In the genomic region with DNA sequence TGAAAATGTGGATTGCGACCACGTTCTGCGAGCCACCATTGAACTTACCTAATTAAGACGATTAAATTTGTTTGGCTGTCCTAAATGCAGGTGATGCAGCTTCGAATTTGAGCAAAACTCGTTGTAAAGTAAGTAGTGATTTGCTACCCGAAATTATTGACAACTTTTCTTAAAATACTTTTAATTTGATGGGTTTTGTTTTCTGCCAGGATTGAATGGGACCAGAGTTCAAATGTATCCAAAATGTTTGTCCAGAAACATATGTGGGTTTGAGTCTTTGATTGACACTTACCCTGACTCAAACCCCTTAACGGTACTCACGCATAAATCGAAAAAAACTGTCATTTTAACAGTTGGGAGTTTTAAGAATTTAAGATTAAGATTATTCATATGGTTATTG, we compare ENCODE assay signal across 1 fruit fly cellular context.
TF ChIP-seq lines count a peak whose summit lies in the region.

Gene CG15715 (minus strand): TSS at position 274 of the 400 bp plus-strand sequence.

TF ChIP-seq in whole organism, embryonic, 481 proteins besides CTCF, POLR2A, EP300 and RAD21 (continued from another document and continues in another):
- no peak for TF ChIP-seq CG10209 (GFP tag; optimal IDR thresholded peaks at IDR 0.05; lab: Kevin White, UChicago)
- TF ChIP-seq gfzf (GFP tag; optimal IDR thresholded peaks at IDR 0.05; lab: Kevin White, UChicago) = peak; percentile 95
- no peak for TF ChIP-seq CG6689 (GFP tag; IDR thresholded peaks at IDR 0.05; lab: Robert Waterston, UW)
- no peak for TF ChIP-seq fd3F (GFP tag; optimal IDR thresholded peaks at IDR 0.05; lab: Kevin White, UChicago)
- TF ChIP-seq Poxn (GFP tag; IDR thresholded peaks at IDR 0.05; lab: Robert Waterston, UW) = no peak
- no peak for TF ChIP-seq Gsc (GFP tag; IDR thresholded peaks at IDR 0.05; lab: Robert Waterston, UW)
- no peak for TF ChIP-seq CG11560 (tag; IDR thresholded peaks at IDR 0.05; lab: Robert Waterston, UW)
- no peak for TF ChIP-seq Spps (tag; optimal IDR thresholded peaks at IDR 0.05; lab: Kevin White, UChicago)
- no peak for TF ChIP-seq ewg (GFP tag; optimal IDR thresholded peaks at IDR 0.05; lab: Kevin White, UChicago)
- TF ChIP-seq Aef1 (GFP tag; IDR thresholded peaks at IDR 0.05; lab: Robert Waterston, UW) = 0 out of 3 replicates have a peak, but pooled peaks have one; percentile 20
- TF ChIP-seq pros (GFP tag; optimal IDR thresholded peaks at IDR 0.05; lab: Kevin White, UChicago) = no peak
- no peak for TF ChIP-seq Meics (GFP tag; optimal IDR thresholded peaks at IDR 0.05; lab: Kevin White, UChicago)
- TF ChIP-seq Eip74EF (GFP tag; optimal IDR thresholded peaks at IDR 0.05; lab: Kevin White, UChicago) = no peak
- no peak for TF ChIP-seq kah (GFP tag; optimal IDR thresholded peaks at IDR 0.05; lab: Kevin White, UChicago)
- TF ChIP-seq stc (GFP tag; IDR thresholded peaks at IDR 0.05; lab: Robert Waterston, UW) = no peak
- no peak for TF ChIP-seq Drgx (GFP tag; IDR thresholded peaks at IDR 0.05; lab: Robert Waterston, UW)
- no peak for TF ChIP-seq CG10959 (GFP tag; IDR thresholded peaks at IDR 0.05; lab: Robert Waterston, UW)
- no peak for TF ChIP-seq cad (GFP tag; optimal IDR thresholded peaks at IDR 0.05; lab: Kevin White, UChicago)
- no peak for TF ChIP-seq CG7357 (GFP tag; IDR thresholded peaks at IDR 0.05; lab: Robert Waterston, UW)
- TF ChIP-seq CG11456 (GFP tag; IDR thresholded peaks at IDR 0.05; lab: Robert Waterston, UW) = no peak
- peak; percentile 44; the same call in 1 of the 2 replicates for TF ChIP-seq E2f2 (GFP tag; IDR thresholded peaks at IDR 0.05; lab: Robert Waterston, UW)
- peak; percentile 18 for TF ChIP-seq CG13624 (GFP tag; optimal IDR thresholded peaks at IDR 0.05; lab: Kevin White, UChicago)
- peak; percentile 77 for TF ChIP-seq Ets97D (GFP tag; optimal IDR thresholded peaks at IDR 0.05; lab: Kevin White, UChicago)
- TF ChIP-seq tup (GFP tag; optimal IDR thresholded peaks at IDR 0.05; lab: Kevin White, UChicago) = no peak
- TF ChIP-seq CG12219 (GFP tag; optimal IDR thresholded peaks at IDR 0.05; lab: Kevin White, UChicago) = no peak
- no peak for TF ChIP-seq gce (GFP tag; IDR thresholded peaks at IDR 0.05; lab: Robert Waterston, UW)
- no peak for TF ChIP-seq crol (GFP tag; IDR thresholded peaks at IDR 0.05; lab: Robert Waterston, UW)
- no peak for TF ChIP-seq HLH3B (GFP tag; IDR thresholded peaks at IDR 0.05; lab: Robert Waterston, UW)
- TF ChIP-seq Med (GFP tag; lab: Kevin White, UChicago) = peak; percentile 88
- TF ChIP-seq Hr39 (optimal IDR thresholded peaks at IDR 0.05; lab: Kevin White, UChicago) = no peak
- no peak for TF ChIP-seq Hmx (GFP tag; optimal IDR thresholded peaks at IDR 0.05; lab: Kevin White, UChicago)
- no peak for TF ChIP-seq CG1792 (GFP tag; optimal IDR thresholded peaks at IDR 0.05; lab: Kevin White, UChicago)
- no peak for TF ChIP-seq CG14050 (GFP tag; IDR thresholded peaks at IDR 0.05; lab: Robert Waterston, UW)
- TF ChIP-seq MESR4 (GFP tag; optimal IDR thresholded peaks at IDR 0.05; lab: Kevin White, UChicago) = peak; percentile 82
- TF ChIP-seq CG11504 (tag; optimal IDR thresholded peaks at IDR 0.05; lab: Kevin White, UChicago) = peak; percentile 63
- TF ChIP-seq CG6813 (GFP tag; optimal IDR thresholded peaks at IDR 0.05; lab: Kevin White, UChicago) = no peak
- no peak for TF ChIP-seq CG12236 (GFP tag; optimal IDR thresholded peaks at IDR 0.05; lab: Kevin White, UChicago)
- no peak for TF ChIP-seq pan (optimal IDR thresholded peaks at IDR 0.05; lab: Kevin White, UChicago)
- TF ChIP-seq pan (GFP tag; optimal IDR thresholded peaks at IDR 0.05 in 1 of 2, IDR thresholded peaks at IDR 0.05 in 1 of 2) = no peak
- no peak for TF ChIP-seq ase (GFP tag; IDR thresholded peaks at IDR 0.05; lab: Robert Waterston, UW)
- no peak for TF ChIP-seq CG12071 (GFP tag; optimal IDR thresholded peaks at IDR 0.05; lab: Kevin White, UChicago)
- TF ChIP-seq lola (GFP tag; optimal IDR thresholded peaks at IDR 0.05; lab: Kevin White, UChicago) = no peak
- no peak for TF ChIP-seq CG10565 (GFP tag; optimal IDR thresholded peaks at IDR 0.05; lab: Kevin White, UChicago)
- TF ChIP-seq Antp (GFP tag; optimal IDR thresholded peaks at IDR 0.05; lab: Kevin White, UChicago) = no peak
- TF ChIP-seq insv (GFP tag; optimal IDR thresholded peaks at IDR 0.05; lab: Kevin White, UChicago) = no peak
- no peak for TF ChIP-seq Oaz (GFP tag; IDR thresholded peaks at IDR 0.05; lab: Robert Waterston, UW)
- TF ChIP-seq CG3281 (GFP tag; optimal IDR thresholded peaks at IDR 0.05; lab: Kevin White, UChicago) = no peak
- TF ChIP-seq Atf-2 (GFP tag; optimal IDR thresholded peaks at IDR 0.05; lab: Kevin White, UChicago) = no peak
- TF ChIP-seq grau (tag; optimal IDR thresholded peaks at IDR 0.05; lab: Kevin White, UChicago) = peak; percentile 32
- no peak for TF ChIP-seq Sry-β (GFP tag; optimal IDR thresholded peaks at IDR 0.05; lab: Kevin White, UChicago)
- no peak for TF ChIP-seq CG10979 (tag; optimal IDR thresholded peaks at IDR 0.05; lab: Kevin White, UChicago)
- TF ChIP-seq wek (GFP tag; optimal IDR thresholded peaks at IDR 0.05; lab: Kevin White, UChicago) = peak; percentile 88
- TF ChIP-seq CG4424 (GFP tag; optimal IDR thresholded peaks at IDR 0.05; lab: Kevin White, UChicago) = no peak
- no peak for TF ChIP-seq ERR (GFP tag; optimal IDR thresholded peaks at IDR 0.05; lab: Kevin White, UChicago)
- no peak for TF ChIP-seq D (optimal IDR thresholded peaks at IDR 0.05; lab: Kevin White, UChicago)
- TF ChIP-seq D (GFP tag; optimal IDR thresholded peaks at IDR 0.05; lab: Kevin White, UChicago) = no peak
- no peak for TF ChIP-seq Mrtf (GFP tag; IDR thresholded peaks at IDR 0.05; lab: Robert Waterston, UW)
- TF ChIP-seq pita (GFP tag; optimal IDR thresholded peaks at IDR 0.05; lab: Kevin White, UChicago) = peak; percentile 77
- no peak for TF ChIP-seq Hr78 (GFP tag; optimal IDR thresholded peaks at IDR 0.05; lab: Kevin White, UChicago)
- no peak for TF ChIP-seq PHDP (tag; optimal IDR thresholded peaks at IDR 0.05; lab: Kevin White, UChicago)
- TF ChIP-seq stwl (tag; optimal IDR thresholded peaks at IDR 0.05; lab: Kevin White, UChicago) = peak; percentile 94
- TF ChIP-seq Bteb2 (GFP tag; optimal IDR thresholded peaks at IDR 0.05; lab: Kevin White, UChicago) = no peak
- no peak for TF ChIP-seq tna (GFP tag; IDR thresholded peaks at IDR 0.05; lab: Robert Waterston, UW; ENCODE audit: partially characterized antibody)
- no peak for TF ChIP-seq jumu (GFP tag; optimal IDR thresholded peaks at IDR 0.05; lab: Kevin White, UChicago)
- peak; percentile 93 for TF ChIP-seq CG4617 (GFP tag; optimal IDR thresholded peaks at IDR 0.05; lab: Kevin White, UChicago; ENCODE audit: borderline replicate concordance)
- TF ChIP-seq CG6654 (GFP tag; optimal IDR thresholded peaks at IDR 0.05; lab: Kevin White, UChicago) = no peak
- TF ChIP-seq unpg (GFP tag; optimal IDR thresholded peaks at IDR 0.05; lab: Kevin White, UChicago) = no peak
- TF ChIP-seq Pdp1 (GFP tag; optimal IDR thresholded peaks at IDR 0.05; lab: Kevin White, UChicago) = peak in 1 of 2 experiments; percentile 60
- TF ChIP-seq CG11093 (GFP tag; IDR thresholded peaks at IDR 0.05; lab: Robert Waterston, UW) = no peak
- no peak for TF ChIP-seq CG15696 (tag; optimal IDR thresholded peaks at IDR 0.05; lab: Kevin White, UChicago)
- no peak for TF ChIP-seq CG14014 (GFP tag; IDR thresholded peaks at IDR 0.05; lab: Robert Waterston, UW)
- TF ChIP-seq ato (GFP tag; IDR thresholded peaks at IDR 0.05; lab: Robert Waterston, UW; ENCODE audit: partially characterized antibody) = no peak
- TF ChIP-seq CG3847 (GFP tag; IDR thresholded peaks at IDR 0.05; lab: Robert Waterston, UW) = peak; percentile 49
- no peak for TF ChIP-seq CG5953 (GFP tag; IDR thresholded peaks at IDR 0.05; lab: Robert Waterston, UW)
- TF ChIP-seq shn (GFP tag; optimal IDR thresholded peaks at IDR 0.05; lab: Kevin White, UChicago) = no peak
- TF ChIP-seq CG4820 (GFP tag; optimal IDR thresholded peaks at IDR 0.05; lab: Kevin White, UChicago) = no peak
- TF ChIP-seq CG6272 (GFP tag; IDR thresholded peaks at IDR 0.05; lab: Robert Waterston, UW) = no peak
- TF ChIP-seq Atf3 (GFP tag; optimal IDR thresholded peaks at IDR 0.05; lab: Kevin White, UChicago) = no peak
- no peak for TF ChIP-seq Dfd (GFP tag; optimal IDR thresholded peaks at IDR 0.05; lab: Kevin White, UChicago)
- no peak for TF ChIP-seq Ravus (GFP tag; IDR thresholded peaks at IDR 0.05; lab: Robert Waterston, UW)
- no peak for TF ChIP-seq CG6254 (GFP tag; optimal IDR thresholded peaks at IDR 0.05; lab: Kevin White, UChicago)
- no peak; the same call in 1 of the 2 replicates for TF ChIP-seq vvl (GFP tag; IDR thresholded peaks at IDR 0.05; lab: Robert Waterston, UW)
- no peak for TF ChIP-seq fd96Cb (tag; optimal IDR thresholded peaks at IDR 0.05; lab: Kevin White, UChicago)
- no peak for TF ChIP-seq NfI (GFP tag; optimal IDR thresholded peaks at IDR 0.05; lab: Kevin White, UChicago)
- TF ChIP-seq jing (GFP tag; optimal IDR thresholded peaks at IDR 0.05; lab: Kevin White, UChicago) = no peak
- TF ChIP-seq CG9609 (GFP tag; optimal IDR thresholded peaks at IDR 0.05; lab: Kevin White, UChicago) = no peak
- TF ChIP-seq run (tag; optimal IDR thresholded peaks at IDR 0.05; lab: Kevin White, UChicago) = no peak
- no peak for TF ChIP-seq Dek (tag; optimal IDR thresholded peaks at IDR 0.05; lab: Kevin White, UChicago)
- no peak for TF ChIP-seq so (GFP tag; IDR thresholded peaks at IDR 0.05; lab: Robert Waterston, UW)
- peak; percentile 86 for TF ChIP-seq Ets65A (GFP tag; lab: Kevin White, UChicago)
- TF ChIP-seq CG8359 (GFP tag; optimal IDR thresholded peaks at IDR 0.05; lab: Kevin White, UChicago; ENCODE audit: borderline replicate concordance) = no peak
- peak; percentile 48 for TF ChIP-seq YL-1 (GFP tag; optimal IDR thresholded peaks at IDR 0.05; lab: Kevin White, UChicago)
- no peak for TF ChIP-seq sd (tag; optimal IDR thresholded peaks at IDR 0.05; lab: Kevin White, UChicago)
- no peak for TF ChIP-seq Jarid2 (GFP tag; optimal IDR thresholded peaks at IDR 0.05; lab: Kevin White, UChicago)
- no peak for TF ChIP-seq dpn (GFP tag; optimal IDR thresholded peaks at IDR 0.05; lab: Kevin White, UChicago)
- TF ChIP-seq sens (GFP tag; lab: Kevin White, UChicago) = no peak
- TF ChIP-seq Hand (GFP tag; optimal IDR thresholded peaks at IDR 0.05; lab: Kevin White, UChicago) = no peak
- peak; percentile 42 for TF ChIP-seq CG2712 (tag; optimal IDR thresholded peaks at IDR 0.05; lab: Kevin White, UChicago)
- TF ChIP-seq chn (GFP tag; optimal IDR thresholded peaks at IDR 0.05; lab: Kevin White, UChicago) = no peak
- no peak for TF ChIP-seq CG11398 (GFP tag; optimal IDR thresholded peaks at IDR 0.05; lab: Kevin White, UChicago)
- no peak for TF ChIP-seq CG5180 (GFP tag; optimal IDR thresholded peaks at IDR 0.05; lab: Kevin White, UChicago)
- no peak for TF ChIP-seq CG15479 (GFP tag; optimal IDR thresholded peaks at IDR 0.05; lab: Kevin White, UChicago)
- TF ChIP-seq Dad (GFP tag; optimal IDR thresholded peaks at IDR 0.05; lab: Kevin White, UChicago) = no peak
- no peak for TF ChIP-seq NC2β (GFP tag; optimal IDR thresholded peaks at IDR 0.05; lab: Kevin White, UChicago)
- no peak for TF ChIP-seq nau (GFP tag; optimal IDR thresholded peaks at IDR 0.05; lab: Kevin White, UChicago)
- TF ChIP-seq Usf (GFP tag; optimal IDR thresholded peaks at IDR 0.05; lab: Kevin White, UChicago) = no peak
- TF ChIP-seq fru (optimal IDR thresholded peaks at IDR 0.05; lab: Kevin White, UChicago) = no peak
- TF ChIP-seq CG17361 (GFP tag; IDR thresholded peaks at IDR 0.05; lab: Robert Waterston, UW) = peak; percentile 32; the same call in 1 of the 3 replicates
- TF ChIP-seq dysf (GFP tag; IDR thresholded peaks at IDR 0.05; lab: Robert Waterston, UW) = no peak
- no peak for TF ChIP-seq ems (GFP tag; optimal IDR thresholded peaks at IDR 0.05; lab: Kevin White, UChicago)
- no peak for TF ChIP-seq chif (GFP tag; optimal IDR thresholded peaks at IDR 0.05; lab: Kevin White, UChicago)
- TF ChIP-seq CG4328 (GFP tag; optimal IDR thresholded peaks at IDR 0.05; lab: Kevin White, UChicago) = no peak
- TF ChIP-seq Fer1 (GFP tag; optimal IDR thresholded peaks at IDR 0.05; lab: Kevin White, UChicago) = no peak
- TF ChIP-seq usp (GFP tag; optimal IDR thresholded peaks at IDR 0.05; lab: Kevin White, UChicago) = no peak
- TF ChIP-seq CG17328 (GFP tag; IDR thresholded peaks at IDR 0.05; lab: Robert Waterston, UW) = no peak
- TF ChIP-seq Gug (GFP tag; IDR thresholded peaks at IDR 0.05; lab: Robert Waterston, UW) = no peak
- TF ChIP-seq Nf-YA (GFP tag; IDR thresholded peaks at IDR 0.05; lab: Robert Waterston, UW) = no peak
- no peak for TF ChIP-seq ab (GFP tag; optimal IDR thresholded peaks at IDR 0.05; lab: Kevin White, UChicago)
- no peak for TF ChIP-seq CG17359 (tag; optimal IDR thresholded peaks at IDR 0.05; lab: Kevin White, UChicago)
- no peak for TF ChIP-seq ken (GFP tag; IDR thresholded peaks at IDR 0.05; lab: Robert Waterston, UW)
- no peak for TF ChIP-seq CG13775 (GFP tag; optimal IDR thresholded peaks at IDR 0.05; lab: Kevin White, UChicago)
- no peak for TF ChIP-seq CG10321 (GFP tag; IDR thresholded peaks at IDR 0.05; lab: Robert Waterston, UW)
- TF ChIP-seq CG15514 (GFP tag; optimal IDR thresholded peaks at IDR 0.05; lab: Kevin White, UChicago) = peak; percentile 55
- no peak for TF ChIP-seq gcm (GFP tag; optimal IDR thresholded peaks at IDR 0.05; lab: Kevin White, UChicago)
- TF ChIP-seq sim (GFP tag; IDR thresholded peaks at IDR 0.05; lab: Robert Waterston, UW) = no peak
- TF ChIP-seq CG4404 (GFP tag; IDR thresholded peaks at IDR 0.05; lab: Robert Waterston, UW) = no peak
- no peak for TF ChIP-seq E2f1 (GFP tag; IDR thresholded peaks at IDR 0.05; lab: Robert Waterston, UW)
- TF ChIP-seq CG8478 (optimal IDR thresholded peaks at IDR 0.05; lab: Kevin White, UChicago) = no peak
- no peak for TF ChIP-seq ac (GFP tag; optimal IDR thresholded peaks at IDR 0.05; lab: Kevin White, UChicago)
- peak; percentile 36 for TF ChIP-seq Max (GFP tag; optimal IDR thresholded peaks at IDR 0.05; lab: Kevin White, UChicago)
- no peak for TF ChIP-seq CG16863 (GFP tag; optimal IDR thresholded peaks at IDR 0.05; lab: Kevin White, UChicago)
- no peak for TF ChIP-seq Deaf1 (tag; optimal IDR thresholded peaks at IDR 0.05; lab: Kevin White, UChicago)
- TF ChIP-seq CG6765 (GFP tag; optimal IDR thresholded peaks at IDR 0.05; lab: Kevin White, UChicago) = no peak
- no peak for TF ChIP-seq CrebB (tag; optimal IDR thresholded peaks at IDR 0.05; lab: Kevin White, UChicago)
- TF ChIP-seq odd (GFP tag; optimal IDR thresholded peaks at IDR 0.05; lab: Kevin White, UChicago) = no peak
- no peak; the same call in 2 of the 3 replicates for TF ChIP-seq CG6791 (GFP tag; IDR thresholded peaks at IDR 0.05; lab: Robert Waterston, UW; ENCODE audit: partially characterized antibody)
